Worm (Caenorhabditis elegans) whole organism, young adult: ENCODE results near the gene Y43F8B.15.
"Not testable (repeated sequence)": the region's sequence is repeated elsewhere in the genome, so short reads cannot be mapped to it uniquely, and the experiment has no call there.

Experiments
- F10E7.11 ChIP-seq: sonication (generic microtip); optimal IDR thresholded peaks from 2 replicates; lab custom pipeline; 2017; ENCODE audit warnings: mild to moderate bottlenecking, missing genetic modification characterization, moderate library complexity, missing compliant biosample characterization
- F23B12.7 ChIP-seq: sonication (generic microtip); optimal IDR thresholded peaks from 2 replicates; lab custom pipeline; 2017; ENCODE audit warnings: missing genetic modification characterization, mild to moderate bottlenecking, missing compliant biosample characterization, antibody characterized with exemption, moderate library complexity; ENCODE audit not compliant: insufficient read depth
- F52B5.7 ChIP-seq: sonication (generic microtip); optimal IDR thresholded peaks from 2 replicates; lab custom pipeline; 2016; ENCODE audit warnings: mild to moderate bottlenecking, missing genetic modification characterization, missing compliant biosample characterization
- K11D2.4 ChIP-seq: fragments of 200-800 bp; sonication (Bioruptor generic); IDR thresholded peaks from 2 replicates; pipeline ENCODE4 v1.3.6; 2022; ENCODE audit warnings: missing genetic modification reagents, missing genetic modification characterization, missing compliant biosample characterization
- K12H6.12 ChIP-seq: fragments of 200-800 bp; sonication (Bioruptor generic); optimal IDR thresholded peaks from 2 replicates; lab custom pipeline; 2018; ENCODE audit warnings: mild to moderate bottlenecking, missing genetic modification characterization, missing compliant biosample characterization
- Y95B8A.8 ChIP-seq: fragments of 200-800 bp; sonication (Bioruptor generic); IDR thresholded peaks from 2 replicates; pipeline ENCODE4 v1.3.6; 2022; ENCODE audit warnings: missing genetic modification reagents, missing genetic modification characterization, missing compliant biosample characterization
- ZK185.1 ChIP-seq: sonication (generic microtip); optimal IDR thresholded peaks from 2 replicates; lab custom pipeline; 2016; ENCODE audit warnings: mild to moderate bottlenecking, missing genetic modification characterization, missing compliant biosample characterization; ENCODE audit not compliant: poor library complexity, severe bottlenecking
- ama-1 ChIP-seq, 3 experiments: fragments of 150-350 bp in 1 of 3; sonication (generic microtip) in 2 of 3; optimal IDR thresholded peaks; 2 replicates each; lab custom pipeline; 2014 to 2018; ENCODE audit warnings: missing biosample characterization in 2 of 3, missing genetic modification characterization in 2 of 3, missing genetic modification reagents in 2 of 3
- cebp-1 ChIP-seq, 2 experiments: fragments of 200-800 bp in 1 of 2; sonication (Bioruptor generic) in 1 of 2; sonication (generic microtip) in 1 of 2; IDR thresholded peaks in 1 of 2; optimal IDR thresholded peaks in 1 of 2; 2 replicates each; pipeline versions ENCODE4 v1.3.6 to Lab custom; 2017 to 2022; ENCODE audit warnings: missing compliant biosample characterization in 2 of 2, missing genetic modification characterization in 2 of 2, mild to moderate bottlenecking in 1 of 2, missing genetic modification reagents in 1 of 2, moderate library complexity in 1 of 2
- ceh-27 ChIP-seq: fragments of 200-800 bp; sonication (Bioruptor generic); optimal IDR thresholded peaks from 2 replicates; lab custom pipeline; 2018; ENCODE audit warnings: mild to moderate bottlenecking, missing genetic modification characterization, moderate library complexity, missing compliant biosample characterization
- die-1 ChIP-seq: sonication (generic microtip); optimal IDR thresholded peaks from 2 replicates; lab custom pipeline; 2016; ENCODE audit warnings: missing genotype, mild to moderate bottlenecking, missing genetic modification characterization, missing compliant biosample characterization
- dpff-1 ChIP-seq: sonication (generic microtip); optimal IDR thresholded peaks from 2 replicates; lab custom pipeline; 2017; ENCODE audit warnings: mild to moderate bottlenecking, missing genetic modification characterization, missing compliant biosample characterization
- dpl-1 ChIP-seq: fragments of 150-350 bp; optimal IDR thresholded peaks from 2 replicates; lab custom pipeline; 2014; ENCODE audit warnings: missing biosample characterization, missing genetic modification reagents, missing genetic modification characterization
- efl-1 ChIP-seq: fragments of 150-350 bp; optimal IDR thresholded peaks from 2 replicates; lab custom pipeline; 2014; ENCODE audit warnings: missing biosample characterization, missing genetic modification reagents, missing genetic modification characterization
- egl-18 ChIP-seq: fragments of 200-800 bp; sonication (Bioruptor generic); IDR thresholded peaks from 2 replicates; pipeline ENCODE4 v1.3.6; 2022; ENCODE audit warnings: missing genetic modification reagents, missing genetic modification characterization, missing compliant biosample characterization
- fkh-3 ChIP-seq: sonication (generic microtip); optimal IDR thresholded peaks from 2 replicates; lab custom pipeline; 2016; ENCODE audit warnings: mild to moderate bottlenecking, missing genetic modification characterization, missing compliant biosample characterization
- gei-17 ChIP-seq: fragments of 200-800 bp; sonication (Bioruptor generic); optimal IDR thresholded peaks from 2 replicates; lab custom pipeline; 2018; ENCODE audit warnings: mild to moderate bottlenecking, missing genetic modification characterization, missing compliant biosample characterization
- him-1 ChIP-seq: sonication (generic microtip); optimal IDR thresholded peaks from 2 replicates; lab custom pipeline; 2016; ENCODE audit warnings: missing genotype, missing genetic modification reagents, missing genetic modification characterization, missing compliant biosample characterization
- hmg-20 ChIP-seq: fragments of 200-800 bp; sonication (Bioruptor generic); IDR thresholded peaks from 2 replicates; pipeline ENCODE4 v1.3.6; 2022; ENCODE audit warnings: missing genetic modification reagents, missing genetic modification characterization, missing compliant biosample characterization
- hsf-1 ChIP-seq: fragments of 200-800 bp; sonication (Bioruptor generic); IDR thresholded peaks from 2 replicates; pipeline ENCODE4 v1.3.6; 2022; ENCODE audit warnings: missing genetic modification reagents, missing genetic modification characterization, missing compliant biosample characterization
- let-526 ChIP-seq: fragments of 200-800 bp; sonication (Bioruptor generic); IDR thresholded peaks from 2 replicates; pipeline ENCODE4 v1.3.6; 2022; ENCODE audit warnings: missing genetic modification reagents, missing genetic modification characterization, missing compliant biosample characterization
- let-607 ChIP-seq, 2 experiments: fragments of 200-800 bp in 1 of 2; sonication (Bioruptor generic) in 1 of 2; sonication (generic microtip) in 1 of 2; optimal IDR thresholded peaks; 2 replicates each; lab custom pipeline; 2016 to 2018; ENCODE audit warnings: mild to moderate bottlenecking in 2 of 2, missing compliant biosample characterization in 2 of 2, missing genetic modification characterization in 2 of 2, moderate library complexity in 2 of 2, missing genotype in 1 of 2
- lin-26 ChIP-seq: fragments of 200-800 bp; sonication (Bioruptor generic); IDR thresholded peaks from 2 replicates; pipeline ENCODE4 v1.3.6; 2022; ENCODE audit warnings: missing genetic modification reagents, missing genetic modification characterization, missing compliant biosample characterization
- lir-1 ChIP-seq: fragments of 200-800 bp; sonication (Bioruptor generic); conservative IDR thresholded peaks from 2 replicates; pipeline ENCODE4 v1.3.6; 2022; ENCODE audit warnings: missing genetic modification reagents, missing genetic modification characterization, missing compliant biosample characterization
- lsy-27 ChIP-seq: sonication (generic microtip); optimal IDR thresholded peaks from 2 replicates; lab custom pipeline; 2017; ENCODE audit warnings: missing genetic modification characterization, mild to moderate bottlenecking, missing compliant biosample characterization, antibody characterized with exemption, missing genotype, borderline replicate concordance; ENCODE audit not compliant: insufficient read depth
- nfya-2 ChIP-seq: fragments of 200-800 bp; sonication (Bioruptor generic); IDR thresholded peaks from 2 replicates; pipeline ENCODE4 v1.3.6; 2022; ENCODE audit warnings: missing genetic modification reagents, missing genetic modification characterization, missing compliant biosample characterization
- nhr-80 ChIP-seq: sonication (generic microtip); optimal IDR thresholded peaks from 2 replicates; lab custom pipeline; 2016; ENCODE audit warnings: missing genetic modification characterization, missing compliant biosample characterization
- rec-8 ChIP-seq, 2 experiments: sonication (generic microtip); optimal IDR thresholded peaks; 2 replicates each; lab custom pipeline; 2016; ENCODE audit warnings: mild to moderate bottlenecking in 2 of 2, missing genetic modification characterization in 2 of 2, missing genetic modification reagents in 2 of 2, missing genotype in 2 of 2, missing biosample characterization in 1 of 2, missing compliant biosample characterization in 1 of 2, moderate library complexity in 1 of 2
- repo-1 ChIP-seq: sonication (generic microtip); optimal IDR thresholded peaks from 2 replicates; lab custom pipeline; 2017; ENCODE audit warnings: mild to moderate bottlenecking, missing genetic modification characterization, missing compliant biosample characterization
- snpc-4 ChIP-seq, 5 experiments: fragments of 150-350 bp in 1 of 5; sonication (generic microtip) in 4 of 5; optimal IDR thresholded peaks; 2 replicates each; lab custom pipeline; 2014 to 2018; ENCODE audit warnings: missing genetic modification characterization in 5 of 5, missing biosample characterization in 3 of 5, antibody characterized with exemption in 2 of 5, mild to moderate bottlenecking in 2 of 5, missing compliant biosample characterization in 2 of 5, missing genotype in 2 of 5, moderate library complexity in 2 of 5, missing genetic modification reagents in 1 of 5
- tlf-1 ChIP-seq: fragments of 200-800 bp; sonication (Bioruptor generic); optimal IDR thresholded peaks from 2 replicates; lab custom pipeline; 2018; ENCODE audit warnings: mild to moderate bottlenecking, missing genetic modification characterization, missing compliant biosample characterization

The Y43F8B.15 gene

DNA sequence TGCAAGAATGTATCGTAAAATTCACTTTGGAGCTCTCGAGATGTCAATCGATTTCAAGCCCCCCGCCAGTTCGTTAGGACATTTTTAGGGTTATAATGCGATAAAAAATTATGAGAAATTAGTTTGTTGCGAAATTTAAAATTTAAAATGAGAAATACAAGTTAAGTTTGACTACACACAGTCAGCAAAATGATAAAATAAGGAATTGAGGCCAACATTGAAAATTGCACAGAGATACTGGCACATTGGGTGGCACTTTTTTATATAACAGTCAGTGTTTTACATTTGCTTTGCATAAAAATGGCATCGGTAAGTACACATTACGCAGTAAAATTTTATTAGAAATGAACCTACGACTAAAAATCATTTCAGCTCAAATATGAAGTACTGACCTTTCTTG, 6.2 kb upstream of the Y43F8B.15 start, which contains the start of gene Y43F8B.12:
TSS of gene Y43F8B.12 (plus strand) at position 301 of the 400 bp plus-strand sequence.
- TF ChIP-seq him-1 (tag; lab: Kevin White, UChicago) (no peak), nfya-2 (GFP tag; lab: Robert Waterston, UW) (no peak)

- TF ChIP-seq let-526 (GFP tag; lab: Robert Waterston, UW) (no peak), efl-1 (GFP tag; lab: Kevin White, UChicago) (no peak), egl-18 (no peak), nhr-80 (tag; lab: Kevin White, UChicago) (peak; percentile 77), ceh-27 (GFP tag; lab: Kevin White, UChicago) (no peak), K11D2.4 (GFP tag; lab: Robert Waterston, UW) (no peak), cebp-1 (GFP tag; IDR thresholded peaks at IDR 0.05; lab: Robert Waterston, UW) (peak; percentile 31; the same call in 1 of the 2 replicates), cebp-1 (tag; optimal IDR thresholded peaks at IDR 0.05; lab: Kevin White, UChicago) (peak; percentile 41), ama-1 (optimal IDR thresholded peaks at IDR 0.05; lab: Kevin White, UChicago) (no peak), ama-1 (GFP tag; optimal IDR thresholded peaks at IDR 0.05; lab: Kevin White, UChicago) (no peak), hmg-20 (no peak)
- TF ChIP-seq, all 124 proteins: peak for 2
Observed at ce11 chrV:19467574-19467973, 5.7 kb upstream of the Y43F8B.15 start, which contains the start of gene Y43F8B.23. Gene Y43F8B.23, minus strand, starts transcription at chrV:19467648.

DNA sequence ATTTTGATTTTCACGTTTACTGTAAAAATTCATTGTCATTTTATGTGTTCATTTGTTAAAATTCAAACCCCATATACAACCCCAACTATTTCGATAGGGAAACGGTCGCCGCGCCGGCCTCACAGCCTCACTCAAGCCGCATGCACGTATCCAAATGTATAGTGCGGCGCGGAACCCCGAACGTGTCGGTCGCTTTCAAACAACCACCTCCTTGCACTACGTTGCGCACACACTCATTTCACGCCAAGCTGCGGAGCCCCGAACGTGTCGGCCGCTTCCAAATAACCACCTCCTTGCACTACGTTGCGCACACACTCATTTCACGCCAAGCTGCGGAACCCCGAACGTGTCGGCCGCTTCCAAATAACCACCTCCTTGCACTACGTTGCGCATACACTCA, 4.9 kb upstream of the Y43F8B.15 start:
- TF ChIP-seq snpc-4 (GFP tag; optimal IDR thresholded peaks at IDR 0.05; lab: Kevin White, UChicago) = not testable (repeated sequence)
- TF ChIP-seq snpc-4 (tag; optimal IDR thresholded peaks at IDR 0.05; lab: Kevin White, UChicago) = peak in 2 of 4 experiments; percentile 57 to 82

- TF ChIP-seq gei-17 = no peak
- no peak for TF ChIP-seq K12H6.12 (tag; lab: Kevin White, UChicago)
- TF ChIP-seq hsf-1 (GFP tag; lab: Robert Waterston, UW) = no peak
- TF ChIP-seq fkh-3 = no peak
- TF ChIP-seq ama-1 (optimal IDR thresholded peaks at IDR 0.05; lab: Kevin White, UChicago) = no peak
- no peak for TF ChIP-seq ama-1 (GFP tag; optimal IDR thresholded peaks at IDR 0.05; lab: Kevin White, UChicago)
- no peak for TF ChIP-seq die-1
- TF ChIP-seq nhr-80 (tag; lab: Kevin White, UChicago) = no peak
- TF ChIP-seq F23B12.7 (tag; lab: Kevin White, UChicago) = no peak
- no peak for TF ChIP-seq lin-26 (GFP tag; lab: Robert Waterston, UW)
- no peak for TF ChIP-seq let-607 (tag; optimal IDR thresholded peaks at IDR 0.05; lab: Kevin White, UChicago)
Observed at ce11 chrV:19462612-19463011, 692 bp upstream of the Y43F8B.15 start, which contains the start of gene Y43F8B.25. Gene Y43F8B.25, plus strand, starts transcription at chrV:19462912.

- TF ChIP-seq dpl-1 (GFP tag; lab: Kevin White, UChicago) (no peak), ZK185.1 (tag; lab: Kevin White, UChicago) (no peak), F23B12.7 (tag; lab: Kevin White, UChicago) (no peak), lsy-27 (tag; lab: Kevin White, UChicago) (no peak), lir-1 (GFP tag; lab: Robert Waterston, UW) (no peak), rec-8 (tag; optimal IDR thresholded peaks at IDR 0.05; lab: Kevin White, UChicago) (no peak), Y95B8A.8 (no peak), F10E7.11 (tag; lab: Kevin White, UChicago) (no peak), tlf-1 (GFP tag; lab: Kevin White, UChicago) (no peak), repo-1 (tag; lab: Kevin White, UChicago) (no peak), F52B5.7 (no peak), dpff-1 (tag; lab: Kevin White, UChicago) (no peak)
Observed at ce11 chrV:19457120-19457519, 4.8 kb downstream of the Y43F8B.15 start, which contains the start of gene Y43F8B.24. Gene Y43F8B.24, plus strand, starts transcription at chrV:19457420.
